Fruit fly (Drosophila melanogaster): ENCODE data around the gene CG7377.

CG7377 gene

DNA sequence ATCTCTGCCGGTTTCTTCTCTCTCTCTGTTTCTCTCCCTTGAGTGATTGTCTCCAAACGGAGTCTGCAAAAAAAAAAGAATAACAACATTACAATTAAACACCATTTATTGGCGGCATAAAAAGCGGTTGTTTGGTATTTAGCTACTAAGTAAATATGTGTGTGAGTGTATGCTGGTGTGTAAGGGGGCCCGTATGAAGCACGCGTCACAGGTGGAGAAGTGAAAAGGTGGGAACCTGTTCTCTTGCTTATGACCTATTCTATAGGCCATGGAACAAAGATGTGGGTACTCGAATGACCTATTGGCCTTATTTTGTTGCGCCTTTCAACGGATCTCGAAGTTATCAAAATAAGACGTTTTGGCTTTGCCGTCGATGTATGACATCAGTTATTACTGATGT, 901 bp upstream of the CG7377 start:
- TF ChIP-seq foxo (GFP tag; optimal IDR thresholded peaks at IDR 0.05), result no peak
- TF ChIP-seq Sp1 (GFP tag; optimal IDR thresholded peaks at IDR 0.05), result no peak
- TF ChIP-seq OdsH (GFP tag; optimal IDR thresholded peaks at IDR 0.05), result no peak
- no peak for TF ChIP-seq psq (GFP tag; optimal IDR thresholded peaks at IDR 0.05)
- TF ChIP-seq CrebA (GFP tag; optimal IDR thresholded peaks at IDR 0.05; ENCODE audit: borderline replicate concordance), result no peak
- TF ChIP-seq br (GFP tag; optimal IDR thresholded peaks at IDR 0.05), result no peak
- no peak for TF ChIP-seq Vsx2 (GFP tag; optimal IDR thresholded peaks at IDR 0.05; ENCODE audit: partially characterized antibody)
- no peak for TF ChIP-seq Dfd (GFP tag; optimal IDR thresholded peaks at IDR 0.05)
- TF ChIP-seq sage (GFP tag; optimal IDR thresholded peaks at IDR 0.05), result no peak
- TF ChIP-seq h (GFP tag; optimal IDR thresholded peaks at IDR 0.05), result no peak
- TF ChIP-seq HLH106 (tag; optimal IDR thresholded peaks at IDR 0.05), result no peak
- no peak for TF ChIP-seq fru (GFP tag; optimal IDR thresholded peaks at IDR 0.05)
- TF ChIP-seq ey (GFP tag; optimal IDR thresholded peaks at IDR 0.05), result no peak
- TF ChIP-seq Rel (GFP tag; optimal IDR thresholded peaks at IDR 0.05), result no peak
- no peak for TF ChIP-seq Rel (tag; optimal IDR thresholded peaks at IDR 0.05)
- TF ChIP-seq Abd-B (GFP tag; optimal IDR thresholded peaks at IDR 0.05), result no peak
- TF ChIP-seq brk (GFP tag; optimal IDR thresholded peaks at IDR 0.05), result no peak
- TF ChIP-seq dmrt93B (GFP tag; optimal IDR thresholded peaks at IDR 0.05), result no peak
- no peak for TF ChIP-seq N (GFP tag; optimal IDR thresholded peaks at IDR 0.05)
- no peak for TF ChIP-seq Hnf4 (GFP tag; optimal IDR thresholded peaks at IDR 0.05)

- no peak for TF ChIP-seq sv (GFP tag; optimal IDR thresholded peaks at IDR 0.05)
- TF ChIP-seq rgr (GFP tag; optimal IDR thresholded peaks at IDR 0.05), result no peak
- TF ChIP-seq Dif (GFP tag; optimal IDR thresholded peaks at IDR 0.05; ENCODE audit: partially characterized antibody), result no peak
- no peak for TF ChIP-seq ey (GFP tag; optimal IDR thresholded peaks at IDR 0.05)
- TF ChIP-seq Hr78 (GFP tag; optimal IDR thresholded peaks at IDR 0.05), result no peak
- TF ChIP-seq foxo (GFP tag; optimal IDR thresholded peaks at IDR 0.05), result no peak
- no peak for TF ChIP-seq CG32264 (GFP tag; optimal IDR thresholded peaks at IDR 0.05)
- no peak for TF ChIP-seq brk (GFP tag; optimal IDR thresholded peaks at IDR 0.05)
- TF ChIP-seq Sp1 (GFP tag; optimal IDR thresholded peaks at IDR 0.05), result no peak
- TF ChIP-seq Abd-B (GFP tag; optimal IDR thresholded peaks at IDR 0.05), result no peak
- TF ChIP-seq br (GFP tag; optimal IDR thresholded peaks at IDR 0.05), result no peak
- no peak for TF ChIP-seq jim (GFP tag; optimal IDR thresholded peaks at IDR 0.05)
- TF ChIP-seq lola (GFP tag; optimal IDR thresholded peaks at IDR 0.05), result no peak
- TF ChIP-seq Dfd (GFP tag; optimal IDR thresholded peaks at IDR 0.05), result no peak
- TF ChIP-seq sage (GFP tag; optimal IDR thresholded peaks at IDR 0.05), result no peak
- no peak for TF ChIP-seq Rel (GFP tag; optimal IDR thresholded peaks at IDR 0.05)
- no peak for TF ChIP-seq Rel (tag; optimal IDR thresholded peaks at IDR 0.05)
- TF ChIP-seq Hnf4 (GFP tag; optimal IDR thresholded peaks at IDR 0.05), result no peak
- TF ChIP-seq OdsH (GFP tag; optimal IDR thresholded peaks at IDR 0.05), result no peak
- TF ChIP-seq psq (GFP tag; optimal IDR thresholded peaks at IDR 0.05), result no peak
Observed at dm6 chr3L:11591131-11591530, 1.6 kb downstream of the CG7377 start, which contains the start of gene CG33268. TSS of gene CG33268 (minus strand) at chr3L:11591231.

dm6 chr3L:11591803-11592202, 2.3 kb downstream of the CG7377 start:
- no peak for TF ChIP-seq h (GFP tag; optimal IDR thresholded peaks at IDR 0.05)
- no peak for TF ChIP-seq CrebA (GFP tag; optimal IDR thresholded peaks at IDR 0.05; ENCODE audit: borderline replicate concordance)
- TF ChIP-seq jim (GFP tag; optimal IDR thresholded peaks at IDR 0.05), result no peak
- no peak for TF ChIP-seq Hr78 (GFP tag; optimal IDR thresholded peaks at IDR 0.05)
- TF ChIP-seq Hr83 (GFP tag; optimal IDR thresholded peaks at IDR 0.05; ENCODE audit: poor library complexity, severe bottlenecking), result no peak

DNA sequence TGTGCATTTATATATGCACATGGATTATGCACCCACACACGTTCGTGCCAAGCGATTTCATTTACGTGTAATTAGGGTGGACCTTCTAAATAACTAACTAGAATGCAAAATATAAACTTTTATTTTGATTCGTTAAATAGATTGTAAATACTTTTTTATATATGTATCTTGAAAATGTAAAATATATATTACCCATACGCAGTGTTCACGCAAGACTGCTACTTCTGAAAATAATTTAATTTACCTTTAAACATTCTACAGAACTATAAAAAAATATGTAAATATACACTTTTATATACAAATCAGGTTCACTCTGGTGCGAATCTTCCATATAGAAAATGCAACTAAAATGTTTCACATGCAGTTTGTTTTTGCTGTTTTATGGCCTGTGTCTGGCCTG, 4.3 kb downstream of the CG7377 start:
- no peak for TF ChIP-seq CG9705 (GFP tag; optimal IDR thresholded peaks at IDR 0.05)
- TF ChIP-seq HLH106 (tag; optimal IDR thresholded peaks at IDR 0.05), result peak; percentile 23
- peak; percentile 52 for TF ChIP-seq Sp1 (GFP tag; optimal IDR thresholded peaks at IDR 0.05)
- TF ChIP-seq foxo (GFP tag; optimal IDR thresholded peaks at IDR 0.05), result peak in 1 of 2 experiments; percentile 18

DNA sequence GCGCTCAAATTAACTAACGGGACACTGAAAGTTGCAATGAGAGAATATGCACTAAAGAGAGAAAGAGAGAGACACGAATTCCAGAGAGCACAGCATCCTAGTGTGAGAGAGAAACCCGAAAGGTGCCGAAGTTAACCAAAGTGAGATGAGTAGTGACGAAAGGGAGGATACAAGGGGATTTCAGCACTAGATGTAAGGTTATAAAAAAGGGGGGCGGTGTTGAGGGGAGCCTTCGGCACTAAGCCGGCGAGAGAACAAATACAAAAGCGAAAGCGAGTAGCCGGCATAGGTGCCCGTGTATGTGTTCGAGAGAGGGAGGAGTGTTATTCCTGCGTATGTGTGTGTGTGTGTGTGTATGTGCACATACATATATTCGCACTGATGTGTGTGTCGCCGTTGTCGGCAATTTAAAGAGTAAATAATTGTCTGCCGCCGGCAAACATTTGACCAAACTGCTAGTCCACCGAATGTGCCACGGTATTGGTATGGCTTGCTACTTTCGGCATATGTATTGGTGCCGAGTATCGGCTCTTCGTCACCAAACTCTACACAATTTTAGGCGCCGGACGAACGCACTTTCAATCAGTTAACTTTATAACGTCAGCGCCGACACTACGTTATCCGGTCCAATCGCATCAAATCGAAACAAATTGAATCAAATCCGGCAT, 7.2 kb downstream of the CG7377 start, which contains the start of gene CG7368:
Gene CG7368, plus strand, starts transcription at position 618 of the 668 bp plus-strand sequence.
- TF ChIP-seq foxo (GFP tag; optimal IDR thresholded peaks at IDR 0.05) (no peak), N (GFP tag; optimal IDR thresholded peaks at IDR 0.05) (no peak), dl (GFP tag; optimal IDR thresholded peaks at IDR 0.05; ENCODE audit: insufficient read depth in 1 of 2, partially characterized antibody in 2 of 2) (peak in 1 of 2 experiments; percentile 2), fru (GFP tag; optimal IDR thresholded peaks at IDR 0.05) (no peak), br (GFP tag; optimal IDR thresholded peaks at IDR 0.05) (no peak), Jra (GFP tag; optimal IDR thresholded peaks at IDR 0.05) (no peak), h (GFP tag; optimal IDR thresholded peaks at IDR 0.05) (no peak)
